Worm (Caenorhabditis elegans) whole organism, L2 larva: ENCODE data around the gene srw-107.

Experiments used
- F13H6.1 ChIP-seq: sonication (generic microtip); optimal IDR thresholded peaks from 2 replicates; lab custom pipeline; 2016; ENCODE audit warnings: missing genetic modification characterization, missing compliant biosample characterization
- R02D3.7 ChIP-seq: fragments of 150-350 bp; optimal IDR thresholded peaks from 2 replicates; lab custom pipeline; 2014; ENCODE audit warnings: missing biosample characterization, missing genetic modification characterization
- Y55F3AM.14 ChIP-seq: fragments of 200-800 bp; sonication (Bioruptor generic); optimal IDR thresholded peaks from 2 replicates; lab custom pipeline; 2018; ENCODE audit warnings: mild to moderate bottlenecking, missing genetic modification characterization, missing compliant biosample characterization
- alr-1 ChIP-seq: fragments of 150-350 bp; optimal IDR thresholded peaks from 2 replicates; lab custom pipeline; 2014; ENCODE audit warnings: missing biosample characterization, missing genetic modification characterization
- ama-1 ChIP-seq: fragments of 150-350 bp; optimal IDR thresholded peaks from 2 replicates; lab custom pipeline; 2018; ENCODE audit warnings: inconsistent platforms
- blmp-1 ChIP-seq: sonication (generic microtip); optimal IDR thresholded peaks from 2 replicates; lab custom pipeline; 2017; ENCODE audit warnings: missing genetic modification characterization, mild to moderate bottlenecking, missing compliant biosample characterization, antibody characterized with exemption, moderate library complexity; ENCODE audit not compliant: insufficient read depth
- crh-2 ChIP-seq: sonication (generic microtip); optimal IDR thresholded peaks from 2 replicates; lab custom pipeline; 2017; ENCODE audit warnings: missing biosample characterization, missing genetic modification characterization
- dmd-4 ChIP-seq: sonication (generic microtip); optimal IDR thresholded peaks from 2 replicates; lab custom pipeline; 2017; ENCODE audit warnings: missing biosample characterization, missing genetic modification characterization
- egl-27 ChIP-seq: sonication (generic microtip); optimal IDR thresholded peaks from 3 replicates; lab custom pipeline; 2017; ENCODE audit warnings: missing biosample characterization, missing genetic modification reagents, missing genetic modification characterization
- elt-1 ChIP-seq: fragments of 150-350 bp; optimal IDR thresholded peaks from 2 replicates; lab custom pipeline; 2014; ENCODE audit warnings: missing biosample characterization, missing genetic modification characterization
- elt-3 ChIP-seq: sonication (generic microtip); optimal IDR thresholded peaks from 2 replicates; lab custom pipeline; 2017; ENCODE audit warnings: missing biosample characterization, missing genetic modification characterization
- fos-1 ChIP-seq: fragments of 150-350 bp; optimal IDR thresholded peaks from 2 replicates; lab custom pipeline; 2014; ENCODE audit warnings: missing biosample characterization, missing genetic modification characterization
- gmeb-1 ChIP-seq: fragments of 150-350 bp; optimal IDR thresholded peaks from 2 replicates; lab custom pipeline; 2014; ENCODE audit warnings: missing biosample characterization, missing genetic modification characterization
- lin-13 ChIP-seq: fragments of 150-350 bp; optimal IDR thresholded peaks from 2 replicates; lab custom pipeline; 2014; ENCODE audit warnings: missing biosample characterization, missing genetic modification reagents, missing genetic modification characterization
- lsy-2 ChIP-seq, 2 experiments: fragments of 150-350 bp in 1 of 2; sonication (generic microtip) in 1 of 2; optimal IDR thresholded peaks; 2 replicates each; lab custom pipeline; 2014 to 2017; ENCODE audit warnings: missing biosample characterization in 2 of 2, missing genetic modification characterization in 2 of 2
- mab-5 ChIP-seq: fragments of 150-350 bp; optimal IDR thresholded peaks from 2 replicates; lab custom pipeline; 2014; ENCODE audit warnings: missing biosample characterization, missing genetic modification characterization
- mbf-1 ChIP-seq: sonication (generic microtip); optimal IDR thresholded peaks from 2 replicates; lab custom pipeline; 2017; ENCODE audit warnings: missing biosample characterization, missing genetic modification characterization
- mdl-1 ChIP-seq, 2 experiments: fragments of 150-350 bp in 1 of 2; sonication (generic microtip) in 1 of 2; optimal IDR thresholded peaks; 2 replicates each; lab custom pipeline; 2017; ENCODE audit warnings: missing biosample characterization in 2 of 2, missing genetic modification characterization in 2 of 2
- nhr-10 ChIP-seq: sonication (generic microtip); optimal IDR thresholded peaks from 2 replicates; lab custom pipeline; 2017; ENCODE audit warnings: missing biosample characterization, missing genetic modification characterization
- nhr-11 ChIP-seq: fragments of 150-350 bp; optimal IDR thresholded peaks from 2 replicates; lab custom pipeline; 2014; ENCODE audit warnings: missing biosample characterization, missing genetic modification characterization
- nhr-12 ChIP-seq: fragments of 150-350 bp; optimal IDR thresholded peaks from 2 replicates; lab custom pipeline; 2014; ENCODE audit warnings: missing biosample characterization, missing genetic modification characterization
- nhr-129 ChIP-seq: fragments of 150-350 bp; optimal IDR thresholded peaks from 2 replicates; lab custom pipeline; 2014; ENCODE audit warnings: missing biosample characterization, missing genetic modification characterization
- nhr-21 ChIP-seq: fragments of 150-350 bp; optimal IDR thresholded peaks from 2 replicates; lab custom pipeline; 2014; ENCODE audit warnings: missing biosample characterization, missing genetic modification characterization
- nhr-23 ChIP-seq: fragments of 150-350 bp; optimal IDR thresholded peaks from 2 replicates; lab custom pipeline; 2014; ENCODE audit warnings: missing biosample characterization, missing genetic modification reagents, missing genetic modification characterization
- nhr-237 ChIP-seq: fragments of 150-350 bp; optimal IDR thresholded peaks from 2 replicates; lab custom pipeline; 2014; ENCODE audit warnings: missing biosample characterization, missing genetic modification characterization
- nhr-6 ChIP-seq: fragments of 150-350 bp; optimal IDR thresholded peaks from 2 replicates; lab custom pipeline; 2014; ENCODE audit warnings: missing biosample characterization, missing genetic modification characterization
- nhr-77 ChIP-seq: fragments of 150-350 bp; optimal IDR thresholded peaks from 2 replicates; lab custom pipeline; 2014; ENCODE audit warnings: missing biosample characterization, missing genetic modification characterization
- peb-1 ChIP-seq: fragments of 150-350 bp; optimal IDR thresholded peaks from 2 replicates; lab custom pipeline; 2014; ENCODE audit warnings: missing biosample characterization, missing genetic modification characterization
- sem-4 ChIP-seq: fragments of 150-350 bp; optimal IDR thresholded peaks from 2 replicates; lab custom pipeline; 2014; ENCODE audit warnings: missing biosample characterization, missing genetic modification reagents, missing genetic modification characterization
- skn-1 ChIP-seq: sonication (generic microtip); optimal IDR thresholded peaks from 2 replicates; lab custom pipeline; 2017; ENCODE audit warnings: missing biosample characterization, missing genetic modification characterization
- sma-3 ChIP-seq: sonication (generic microtip); optimal IDR thresholded peaks from 2 replicates; lab custom pipeline; 2016; ENCODE audit warnings: missing genetic modification reagents, missing genetic modification characterization, missing compliant biosample characterization
- sma-9 ChIP-seq, 2 experiments: fragments of 150-350 bp in 1 of 2; sonication (generic microtip) in 1 of 2; optimal IDR thresholded peaks; 2 replicates each; lab custom pipeline; 2014 to 2016; ENCODE audit warnings: missing genetic modification characterization in 2 of 2, mild to moderate bottlenecking in 1 of 2, missing biosample characterization in 1 of 2, missing compliant biosample characterization in 1 of 2, missing genetic modification reagents in 1 of 2, moderate library complexity in 1 of 2
- unc-39 ChIP-seq: fragments of 150-350 bp; optimal IDR thresholded peaks from 2 replicates; lab custom pipeline; 2014; ENCODE audit warnings: missing biosample characterization, missing genetic modification characterization
- unc-55 ChIP-seq: fragments of 150-350 bp; sonication (generic microtip); optimal IDR thresholded peaks from 3 replicates; lab custom pipeline; 2014; ENCODE audit warnings: missing biosample characterization, missing genetic modification reagents, missing genetic modification characterization
- unc-62 ChIP-seq: fragments of 150-350 bp; optimal IDR thresholded peaks from 2 replicates; lab custom pipeline; 2014; ENCODE audit warnings: missing biosample characterization, missing genetic modification reagents, missing genetic modification characterization
- zag-1 ChIP-seq: fragments of 150-350 bp; optimal IDR thresholded peaks from 2 replicates; lab custom pipeline; 2014; ENCODE audit warnings: missing biosample characterization, missing genetic modification characterization
- ztf-1 ChIP-seq: fragments of 200-800 bp; sonication (Bioruptor generic); conservative IDR thresholded peaks from 2 replicates; pipeline ENCODE4 v1.3.6; 2022; ENCODE audit warnings: missing genetic modification characterization, missing compliant biosample characterization
- ztf-11 ChIP-seq: sonication (generic microtip); optimal IDR thresholded peaks from 2 replicates; lab custom pipeline; 2017; ENCODE audit warnings: missing biosample characterization, missing genetic modification characterization
- ztf-4 ChIP-seq: fragments of 150-350 bp; optimal IDR thresholded peaks from 2 replicates; lab custom pipeline; 2014; ENCODE audit warnings: missing biosample characterization, missing genetic modification characterization

The srw-107 gene

ce11 chrV:503728-504127 is 17.7 kb downstream of the srw-107 start, which contains the start of gene srlf-35:
Gene srlf-35, plus strand, starts transcription at chrV:504028.
- no peak for TF ChIP-seq sma-9 (GFP tag; optimal IDR thresholded peaks at IDR 0.05; lab: Kevin White, UChicago)
- no peak for TF ChIP-seq sma-9 (tag; optimal IDR thresholded peaks at IDR 0.05; lab: Kevin White, UChicago)
- TF ChIP-seq lin-13 (GFP tag; lab: Kevin White, UChicago) = no peak
- TF ChIP-seq sem-4 (tag; lab: Kevin White, UChicago) = no peak
- TF ChIP-seq ztf-1 (GFP tag; lab: Robert Waterston, UW) = no peak
- TF ChIP-seq mbf-1 (tag; lab: Kevin White, UChicago) = no peak
- TF ChIP-seq nhr-6 (tag; lab: Kevin White, UChicago) = no peak
- no peak for TF ChIP-seq zag-1 (tag; lab: Kevin White, UChicago)
- no peak for TF ChIP-seq sma-3
- TF ChIP-seq nhr-10 (tag; lab: Kevin White, UChicago) = no peak
- TF ChIP-seq egl-27 = no peak
- TF ChIP-seq nhr-129 (tag; lab: Kevin White, UChicago) = no peak
- no peak for TF ChIP-seq nhr-23 (tag; lab: Kevin White, UChicago)
- no peak for TF ChIP-seq dmd-4
- no peak for TF ChIP-seq gmeb-1 (tag; lab: Kevin White, UChicago)
- no peak for TF ChIP-seq nhr-77 (tag; lab: Kevin White, UChicago)
- no peak for TF ChIP-seq peb-1 (tag; lab: Kevin White, UChicago)
- TF ChIP-seq lsy-2 (tag; optimal IDR thresholded peaks at IDR 0.05; lab: Kevin White, UChicago) = no peak
- no peak for TF ChIP-seq blmp-1 (tag; lab: Kevin White, UChicago)
- no peak for TF ChIP-seq nhr-21
- TF ChIP-seq mab-5 = no peak

ce11 chrV:502803-503273 is 18.6 kb downstream of the srw-107 start, which contains the start of gene T01G6.10:
Gene T01G6.10, minus strand, starts transcription at chrV:503223.
- TF ChIP-seq lsy-2 (tag; optimal IDR thresholded peaks at IDR 0.05; lab: Kevin White, UChicago) (no peak), ztf-4 (no peak), sma-3 (no peak), mdl-1 (tag; optimal IDR thresholded peaks at IDR 0.05; lab: Kevin White, UChicago) (no peak), mab-5 (no peak)

ce11 chrV:501230-501629 is 20.2 kb downstream of the srw-107 start, which contains the start of gene str-256:
Gene str-256, minus strand, starts transcription at chrV:501330.
- no peak for TF ChIP-seq ama-1 (lab: Kevin White, UChicago)
- TF ChIP-seq crh-2 (tag; lab: Kevin White, UChicago) = no peak
- TF ChIP-seq mdl-1 (tag; optimal IDR thresholded peaks at IDR 0.05; lab: Kevin White, UChicago) = no peak
- TF ChIP-seq unc-62 = no peak
- no peak for TF ChIP-seq R02D3.7 (tag; lab: Kevin White, UChicago)
- TF ChIP-seq gmeb-1 (tag; lab: Kevin White, UChicago) = no peak
- TF ChIP-seq nhr-237 (tag; lab: Kevin White, UChicago) = no peak
- TF ChIP-seq nhr-129 (tag; lab: Kevin White, UChicago) = no peak
- no peak for TF ChIP-seq F13H6.1 (tag; lab: Kevin White, UChicago)
- TF ChIP-seq sem-4 (tag; lab: Kevin White, UChicago) = no peak
- no peak for TF ChIP-seq unc-55 (GFP tag; lab: Kevin White, UChicago)
- TF ChIP-seq ztf-4 = no peak
- TF ChIP-seq elt-3 (tag; lab: Kevin White, UChicago) = no peak
- TF ChIP-seq nhr-23 (tag; lab: Kevin White, UChicago) = no peak

ce11 chrV:500535-500934 is 20.9 kb downstream of the srw-107 start:
- TF ChIP-seq Y55F3AM.14 = no peak
- no peak for TF ChIP-seq ztf-11
- TF ChIP-seq mbf-1 (tag; lab: Kevin White, UChicago) = no peak
- no peak for TF ChIP-seq sma-3
- TF ChIP-seq unc-55 (GFP tag; lab: Kevin White, UChicago) = no peak
- no peak for TF ChIP-seq alr-1 (tag; lab: Kevin White, UChicago)
- TF ChIP-seq unc-39 (tag; lab: Kevin White, UChicago) = no peak
- TF ChIP-seq ztf-4 = no peak
- TF ChIP-seq nhr-12 (tag; lab: Kevin White, UChicago) = no peak
- TF ChIP-seq elt-1 (tag; lab: Kevin White, UChicago) = no peak
- no peak for TF ChIP-seq sem-4 (tag; lab: Kevin White, UChicago)
- no peak for TF ChIP-seq nhr-6 (tag; lab: Kevin White, UChicago)
- TF ChIP-seq fos-1 = no peak
- no peak for TF ChIP-seq zag-1 (tag; lab: Kevin White, UChicago)
- no peak for TF ChIP-seq nhr-11 (tag; lab: Kevin White, UChicago)
- no peak for TF ChIP-seq skn-1 (tag; lab: Kevin White, UChicago)
- no peak for TF ChIP-seq ztf-1 (GFP tag; lab: Robert Waterston, UW)
